Fruit fly (Drosophila melanogaster): ENCODE measurements around the gene cad.
A peak's percentile ranks its signal among the peaks of the same experiment; 100 is the strongest.

Gene cad

dm6 chr2L:20761951-20762538, 8.5 kb upstream of the cad start (continued):
- TF ChIP-seq CG11695 (GFP tag; IDR thresholded peaks at IDR 0.05), result peak; percentile 50; the same call in 2 of the 3 replicates
- peak; percentile 52 for TF ChIP-seq nmo (GFP tag; optimal IDR thresholded peaks at IDR 0.05)
- peak; percentile 79 for TF ChIP-seq lbe (GFP tag; optimal IDR thresholded peaks at IDR 0.05)
- TF ChIP-seq Ptx1 (GFP tag; IDR thresholded peaks at IDR 0.05), result peak; percentile 65
- peak; percentile 19; the same call in 1 of the 2 replicates for TF ChIP-seq E2f2 (GFP tag; IDR thresholded peaks at IDR 0.05)
- peak; percentile 42; the same call in 2 of the 3 replicates for TF ChIP-seq Aef1 (GFP tag; IDR thresholded peaks at IDR 0.05)
- peak; percentile 45 for TF ChIP-seq CG13424 (tag; optimal IDR thresholded peaks at IDR 0.05)
- no peak for TF ChIP-seq pb (GFP tag; optimal IDR thresholded peaks at IDR 0.05)
- peak; percentile 50 for TF ChIP-seq lab (GFP tag; optimal IDR thresholded peaks at IDR 0.05)
- TF ChIP-seq CoRest (tag; optimal IDR thresholded peaks at IDR 0.05), result peak; percentile 34
- TF ChIP-seq Deaf1 (tag; optimal IDR thresholded peaks at IDR 0.05), result peak; percentile 22
- TF ChIP-seq lov (optimal IDR thresholded peaks at IDR 0.05), result no peak
- no peak for TF ChIP-seq lov (GFP tag; IDR thresholded peaks at IDR 0.05)
- peak; percentile 33 for TF ChIP-seq ind (GFP tag; optimal IDR thresholded peaks at IDR 0.05)
- 0 out of 2 replicates have a peak, but pooled peaks have one; percentile 16 for TF ChIP-seq HLH3B (GFP tag; IDR thresholded peaks at IDR 0.05)
- TF ChIP-seq CG7372 (GFP tag; IDR thresholded peaks at IDR 0.05), result 0 out of 2 replicates have a peak, but pooled peaks have one; percentile 30
- peak; percentile 64; the same call in 2 of the 3 replicates for TF ChIP-seq so (GFP tag; IDR thresholded peaks at IDR 0.05)
- peak in 1 of 3 experiments; percentile 39 for TF ChIP-seq lola (GFP tag; optimal IDR thresholded peaks at IDR 0.05)
- no peak for TF ChIP-seq CG2889 (GFP tag; IDR thresholded peaks at IDR 0.05)
- TF ChIP-seq gem (tag; optimal IDR thresholded peaks at IDR 0.05), result peak; percentile 75
- peak; percentile 56; the same call in 2 of the 3 replicates for TF ChIP-seq CG17361 (GFP tag; IDR thresholded peaks at IDR 0.05)
- TF ChIP-seq CG6689 (GFP tag; IDR thresholded peaks at IDR 0.05), result peak; percentile 29; the same call in 1 of the 2 replicates
- 0 out of 2 replicates have a peak, but pooled peaks have one; percentile 43 for TF ChIP-seq sob (GFP tag; IDR thresholded peaks at IDR 0.05)
- TF ChIP-seq CG8924 (tag; optimal IDR thresholded peaks at IDR 0.05), result peak; percentile 47
- peak; percentile 41 for TF ChIP-seq CG9932 (GFP tag; IDR thresholded peaks at IDR 0.05)
- TF ChIP-seq prd (optimal IDR thresholded peaks at IDR 0.05), result no peak
- TF ChIP-seq prd (GFP tag; IDR thresholded peaks at IDR 0.05), result peak; percentile 56; the same call in 1 of the 3 replicates
- TF ChIP-seq CG11247 (GFP tag; IDR thresholded peaks at IDR 0.05), result peak; percentile 7; the same call in 1 of the 2 replicates
- TF ChIP-seq Fer1 (GFP tag; optimal IDR thresholded peaks at IDR 0.05), result peak; percentile 28
- TF ChIP-seq hkb (optimal IDR thresholded peaks at IDR 0.05), result no peak
- 0 out of 2 replicates have a peak, but pooled peaks have one; percentile 24 for TF ChIP-seq hkb (GFP tag; IDR thresholded peaks at IDR 0.05)
- peak; percentile 45 for TF ChIP-seq CG3281 (GFP tag; optimal IDR thresholded peaks at IDR 0.05)
- peak; percentile 1 for TF ChIP-seq CG6813 (GFP tag; optimal IDR thresholded peaks at IDR 0.05)
- TF ChIP-seq Fer3 (tag; optimal IDR thresholded peaks at IDR 0.05), result peak; percentile 30
- TF ChIP-seq Taf1 (GFP tag; IDR thresholded peaks at IDR 0.05), result no peak
- 0 out of 3 replicates have a peak, but pooled peaks have one; percentile 47 for TF ChIP-seq ase (GFP tag; IDR thresholded peaks at IDR 0.05)
- TF ChIP-seq CG4854 (GFP tag; optimal IDR thresholded peaks at IDR 0.05), result peak; percentile 3
- TF ChIP-seq CG13296 (GFP tag; optimal IDR thresholded peaks at IDR 0.05), result peak; percentile 3
- peak; percentile 44 for TF ChIP-seq trem (tag; optimal IDR thresholded peaks at IDR 0.05)
- TF ChIP-seq CG12236 (GFP tag; optimal IDR thresholded peaks at IDR 0.05), result no peak
- peak; percentile 16 for TF ChIP-seq Med (GFP tag)
- TF ChIP-seq bowl (GFP tag; IDR thresholded peaks at IDR 0.05), result no peak
- TF ChIP-seq CG14050 (GFP tag; IDR thresholded peaks at IDR 0.05), result peak; percentile 28; the same call in 1 of the 3 replicates
- peak; percentile 54 for TF ChIP-seq unpg (GFP tag; optimal IDR thresholded peaks at IDR 0.05)
- TF ChIP-seq CG6765 (GFP tag; optimal IDR thresholded peaks at IDR 0.05), result no peak
- peak; percentile 48 for TF ChIP-seq CG15269 (tag; optimal IDR thresholded peaks at IDR 0.05)
- peak; percentile 44 for TF ChIP-seq fd96Cb (tag; optimal IDR thresholded peaks at IDR 0.05)
- peak; percentile 59 for TF ChIP-seq CG17359 (tag; optimal IDR thresholded peaks at IDR 0.05)
- no peak for TF ChIP-seq psq (GFP tag; optimal IDR thresholded peaks at IDR 0.05)
- TF ChIP-seq Abd-B (GFP tag; optimal IDR thresholded peaks at IDR 0.05), result peak; percentile 7

All from whole organism, embryonic.